Worm (Caenorhabditis elegans) whole organism, mixed stage, embryonic: ENCODE results near the gene kin-26.

Experiments used
- flh-1 ChIP-seq: fragments of 200-800 bp; sonication (Bioruptor generic); optimal IDR thresholded peaks from 2 replicates; lab custom pipeline; 2018; ENCODE audit warnings: mild to moderate bottlenecking, missing genetic modification characterization, moderate library complexity, missing compliant biosample characterization
- ham-2 ChIP-seq: fragments of 200-800 bp; sonication (Bioruptor generic); optimal IDR thresholded peaks from 2 replicates; lab custom pipeline; 2018; ENCODE audit warnings: mild to moderate bottlenecking, missing genetic modification characterization, missing compliant biosample characterization
- lsy-2 ChIP-seq: fragments of 150-350 bp; optimal IDR thresholded peaks from 2 replicates; lab custom pipeline; 2014; ENCODE audit warnings: missing biosample characterization, missing genetic modification characterization
- mep-1 ChIP-seq: fragments of 150-350 bp; optimal IDR thresholded peaks from 2 replicates; lab custom pipeline; 2017; ENCODE audit warnings: missing biosample characterization, missing genetic modification reagents, missing genetic modification characterization, inconsistent platforms
- nhr-28 ChIP-seq: fragments of 150-350 bp; optimal IDR thresholded peaks from 2 replicates; lab custom pipeline; 2014; ENCODE audit warnings: missing biosample characterization, missing genetic modification characterization
- snpc-4 ChIP-seq: fragments of 150-350 bp; optimal IDR thresholded peaks from 2 replicates; lab custom pipeline; 2014; ENCODE audit warnings: missing biosample characterization, missing genetic modification characterization
- tbx-8 ChIP-seq: fragments of 200-800 bp; sonication (Bioruptor generic); optimal IDR thresholded peaks from 2 replicates; lab custom pipeline; 2018; ENCODE audit warnings: mild to moderate bottlenecking, missing genetic modification characterization, moderate library complexity, missing compliant biosample characterization
- ztf-11 ChIP-seq: fragments of 150-350 bp; optimal IDR thresholded peaks from 2 replicates; lab custom pipeline; 2014; ENCODE audit warnings: missing biosample characterization, missing genetic modification characterization

DNA sequence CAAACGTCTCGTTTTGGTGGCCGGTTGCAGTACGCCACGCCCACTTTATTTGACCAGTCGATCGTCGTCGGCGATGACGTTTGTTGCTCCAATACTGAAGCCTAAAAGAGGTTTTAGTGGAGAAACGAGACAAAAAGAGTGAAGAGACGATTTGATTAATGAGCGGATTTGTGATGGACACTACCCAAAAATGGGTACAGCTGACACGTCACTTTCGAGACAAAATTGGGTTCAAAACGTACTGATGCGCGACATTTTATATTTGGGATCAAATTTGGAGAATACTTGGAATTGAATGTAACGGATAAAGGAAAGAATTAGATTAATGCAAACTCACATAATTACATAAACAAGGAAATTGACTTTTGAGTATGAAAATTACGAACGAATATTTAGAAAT is 19.8 kb upstream of the kin-26 start, which contains the start of gene ilys-4:
- TF ChIP-seq nhr-28 (tag; lab: Kevin White, UChicago), result no peak
- no peak for TF ChIP-seq snpc-4
- TF ChIP-seq ztf-11, result no peak
- TF ChIP-seq mep-1 (tag; lab: Kevin White, UChicago), result no peak
- TF ChIP-seq flh-1 (GFP tag; lab: Kevin White, UChicago), result no peak
- TF ChIP-seq tbx-8 (GFP tag; lab: Kevin White, UChicago), result no peak
- TF ChIP-seq lsy-2 (tag; lab: Kevin White, UChicago), result no peak
- no peak for TF ChIP-seq ham-2
